Fruit fly (Drosophila melanogaster) whole organism, embryonic: ENCODE results near the gene CG15333.

Experiments used
- ATbp ChIP-seq: fragments of 200-800 bp; sonication (Bioruptor generic); optimal IDR thresholded peaks from 2 replicates; lab custom pipeline; 2017; ENCODE audit warnings: missing biosample characterization, mild to moderate bottlenecking, missing genetic modification characterization, missing genetic modification reagents
- Atf6 ChIP-seq: fragments of 200-800 bp; sonication (Bioruptor generic); IDR thresholded peaks from 2 replicates; pipeline ENCODE4 v1.3.6; 2022; ENCODE audit warnings: missing biosample characterization, missing genetic modification characterization
- CG10321 ChIP-seq: fragments of 200-800 bp; sonication (Bioruptor generic); IDR thresholded peaks from 2 replicates; pipeline ENCODE4 v1.3.6; 2022; ENCODE audit warnings: missing biosample characterization, missing genetic modification characterization
- CG13287 ChIP-seq: fragments of 200-800 bp; sonication (Bioruptor generic); IDR thresholded peaks from 2 replicates; pipeline ENCODE4 v1.3.6; 2022; ENCODE audit warnings: missing biosample characterization, missing genetic modification characterization; ENCODE audit not compliant: partially characterized antibody
- CG17802 ChIP-seq: fragments of 200-800 bp; sonication (Bioruptor generic); optimal IDR thresholded peaks from 2 replicates; lab custom pipeline; 2018; ENCODE audit warnings: missing biosample characterization, mild to moderate bottlenecking, missing genetic modification characterization, moderate library complexity
- CG17829 ChIP-seq: fragments of 200-800 bp; optimal IDR thresholded peaks from 2 replicates; lab custom pipeline; 2019; ENCODE audit warnings: missing biosample characterization, mild to moderate bottlenecking, missing genetic modification characterization, moderate library complexity
- CG18262 ChIP-seq: fragments of 200-800 bp; optimal IDR thresholded peaks from 3 replicates; lab custom pipeline; 2019; ENCODE audit warnings: missing biosample characterization, mild to moderate bottlenecking, missing genetic modification characterization, moderate library complexity
- CG18619 ChIP-seq: fragments of 200-800 bp; sonication (Bioruptor generic); optimal IDR thresholded peaks from 3 replicates; lab custom pipeline; 2017; ENCODE audit warnings: missing biosample characterization, mild to moderate bottlenecking, missing genetic modification characterization
- CG3065 ChIP-seq: fragments of 200-800 bp; sonication (Bioruptor generic); optimal IDR thresholded peaks from 2 replicates; lab custom pipeline; 2016; ENCODE audit warnings: missing biosample characterization, missing genetic modification characterization
- CG3847 ChIP-seq: fragments of 200-800 bp; sonication (Bioruptor generic); IDR thresholded peaks from 2 replicates; pipeline ENCODE4 v1.3.6; 2022; ENCODE audit warnings: missing biosample characterization, missing genetic modification characterization
- CG4820 ChIP-seq: fragments of 200-800 bp; sonication (Bioruptor generic); optimal IDR thresholded peaks from 3 replicates; lab custom pipeline; 2016; ENCODE audit warnings: missing biosample characterization, missing genetic modification characterization
- CG6175 ChIP-seq: fragments of 200-800 bp; sonication (Bioruptor generic); IDR thresholded peaks from 3 replicates; pipeline ENCODE4 v1.3.6; 2022; ENCODE audit warnings: missing biosample characterization, missing genetic modification characterization
- CG6813 ChIP-seq: fragments of 200-800 bp; sonication (Bioruptor generic); optimal IDR thresholded peaks from 2 replicates; lab custom pipeline; 2017; ENCODE audit warnings: missing biosample characterization, missing genetic modification characterization, mild to moderate bottlenecking, moderate library complexity, missing genetic modification reagents
- CG7357 ChIP-seq: fragments of 200-800 bp; sonication (Bioruptor generic); IDR thresholded peaks from 3 replicates; pipeline ENCODE4 v1.3.6; 2022; ENCODE audit warnings: missing biosample characterization, missing genetic modification characterization
- CG9817 ChIP-seq: fragments of 200-800 bp; sonication (Bioruptor generic); optimal IDR thresholded peaks from 2 replicates; lab custom pipeline; 2018; ENCODE audit warnings: missing biosample characterization, mild to moderate bottlenecking, missing genetic modification characterization, moderate library complexity
- D19B ChIP-seq: fragments of 200-800 bp; sonication (Bioruptor generic); optimal IDR thresholded peaks from 2 replicates; lab custom pipeline; 2017; ENCODE audit warnings: missing biosample characterization, mild to moderate bottlenecking, missing genetic modification characterization
- Dip2 ChIP-seq: fragments of 200-800 bp; sonication (Bioruptor generic); IDR thresholded peaks from 2 replicates; pipeline ENCODE4 v1.3.6; 2022; ENCODE audit warnings: missing biosample characterization, missing genetic modification characterization
- Dref ChIP-seq: fragments of 200-800 bp; sonication (Bioruptor generic); IDR thresholded peaks from 2 replicates; pipeline ENCODE4 v1.3.6; 2022; ENCODE audit warnings: missing biosample characterization, missing genetic modification characterization
- Fer3 ChIP-seq: fragments of 200-800 bp; sonication (Bioruptor generic); optimal IDR thresholded peaks from 2 replicates; lab custom pipeline; 2018; ENCODE audit warnings: missing biosample characterization, mild to moderate bottlenecking, missing genetic modification characterization, moderate library complexity
- Gug ChIP-seq: fragments of 200-800 bp; sonication (Bioruptor generic); IDR thresholded peaks from 4 replicates; pipeline ENCODE4 v1.3.6; 2022; ENCODE audit warnings: missing biosample characterization, missing genetic modification characterization
- Hand ChIP-seq: fragments of 200-800 bp; sonication (Bioruptor generic); optimal IDR thresholded peaks from 2 replicates; lab custom pipeline; 2017; ENCODE audit warnings: mild to moderate bottlenecking, missing biosample characterization, missing genetic modification reagents, missing genetic modification characterization
- Lim3 ChIP-seq: fragments of 200-800 bp; sonication (Bioruptor generic); IDR thresholded peaks from 2 replicates; pipeline ENCODE4 v1.3.6; 2022; ENCODE audit warnings: missing biosample characterization, missing genetic modification characterization
- NK7.1 ChIP-seq: fragments of 200-800 bp; sonication (Bioruptor generic); optimal IDR thresholded peaks from 3 replicates; lab custom pipeline; 2016; ENCODE audit warnings: missing biosample characterization, missing genetic modification characterization
- Sry-β ChIP-seq: fragments of 200-800 bp; sonication (Bioruptor generic); optimal IDR thresholded peaks from 2 replicates; lab custom pipeline; 2018; ENCODE audit warnings: missing biosample characterization, mild to moderate bottlenecking, missing genetic modification characterization, moderate library complexity
- Ssrp ChIP-seq: fragments of 200-800 bp; sonication (Bioruptor generic); optimal IDR thresholded peaks from 2 replicates; lab custom pipeline; 2018; ENCODE audit warnings: missing biosample characterization, mild to moderate bottlenecking, missing genetic modification characterization, moderate library complexity
- ap ChIP-seq: fragments of 200-800 bp; sonication (Bioruptor generic); IDR thresholded peaks from 2 replicates; pipeline ENCODE4 v1.3.6; 2022; ENCODE audit warnings: missing biosample characterization, missing genetic modification characterization
- ara ChIP-seq: fragments of 200-800 bp; sonication (Bioruptor generic); IDR thresholded peaks from 2 replicates; pipeline ENCODE4 v1.3.6; 2022; ENCODE audit warnings: missing biosample characterization, missing genetic modification characterization
- ash1 ChIP-seq: fragments of 200-800 bp; sonication (Bioruptor generic); optimal IDR thresholded peaks from 2 replicates; lab custom pipeline; 2018; ENCODE audit warnings: missing biosample characterization, mild to moderate bottlenecking, missing genetic modification characterization
- bbx ChIP-seq: fragments of 200-800 bp; sonication (Bioruptor generic); IDR thresholded peaks from 2 replicates; pipeline ENCODE4 v1.3.6; 2022; ENCODE audit warnings: missing biosample characterization, missing genetic modification characterization; ENCODE audit not compliant: partially characterized antibody
- cas ChIP-seq: fragments of 200-800 bp; sonication (Bioruptor generic); IDR thresholded peaks from 2 replicates; pipeline ENCODE4 v1.3.6; 2022; ENCODE audit warnings: missing biosample characterization, missing genetic modification characterization
- ci ChIP-seq: fragments of 200-800 bp; sonication (Bioruptor generic); IDR thresholded peaks from 3 replicates; pipeline ENCODE4 v1.3.6; 2022; ENCODE audit warnings: missing biosample characterization, missing genetic modification characterization
- danr ChIP-seq: fragments of 200-800 bp; sonication (Bioruptor generic); IDR thresholded peaks from 2 replicates; pipeline ENCODE4 v1.3.6; 2022; ENCODE audit warnings: missing biosample characterization, missing genetic modification characterization
- gcm ChIP-seq: fragments of 200-800 bp; sonication (Bioruptor generic); optimal IDR thresholded peaks from 2 replicates; lab custom pipeline; 2019; ENCODE audit warnings: missing biosample characterization, mild to moderate bottlenecking, missing genetic modification characterization, moderate library complexity
- gro ChIP-seq: fragments of 200-800 bp; sonication (Bioruptor generic); optimal IDR thresholded peaks from 2 replicates; lab custom pipeline; 2016; ENCODE audit warnings: missing biosample characterization, missing genetic modification characterization
- her ChIP-seq: fragments of 200-800 bp; sonication (Bioruptor generic); optimal IDR thresholded peaks from 2 replicates; lab custom pipeline; 2016; ENCODE audit warnings: missing biosample characterization, missing genetic modification characterization
- ind ChIP-seq: fragments of 200-800 bp; sonication (Bioruptor generic); optimal IDR thresholded peaks from 3 replicates; lab custom pipeline; 2016; ENCODE audit warnings: missing biosample characterization, missing genetic modification characterization
- jing ChIP-seq: fragments of 200-800 bp; sonication (Bioruptor generic); optimal IDR thresholded peaks from 2 replicates; lab custom pipeline; 2018; ENCODE audit warnings: missing biosample characterization, mild to moderate bottlenecking, missing genetic modification characterization
- lab ChIP-seq: fragments of 200-800 bp; sonication (Bioruptor generic); optimal IDR thresholded peaks from 3 replicates; lab custom pipeline; 2017; ENCODE audit warnings: missing biosample characterization, missing genetic modification characterization, mild to moderate bottlenecking, moderate library complexity, missing genetic modification reagents
- nerfin-1 ChIP-seq: fragments of 200-800 bp; sonication (Bioruptor generic); optimal IDR thresholded peaks from 3 replicates; lab custom pipeline; 2019; ENCODE audit warnings: missing biosample characterization, mild to moderate bottlenecking, missing genetic modification characterization, moderate library complexity
- nom ChIP-seq: fragments of 200-800 bp; sonication (Bioruptor generic); optimal IDR thresholded peaks from 2 replicates; lab custom pipeline; 2017; ENCODE audit warnings: missing biosample characterization, missing genetic modification characterization, mild to moderate bottlenecking, moderate library complexity, missing genetic modification reagents
- onecut ChIP-seq: fragments of 200-800 bp; sonication (Bioruptor generic); IDR thresholded peaks from 2 replicates; pipeline ENCODE4 v1.3.6; 2022; ENCODE audit warnings: missing biosample characterization, missing genetic modification characterization
- pros ChIP-seq: fragments of 200-800 bp; sonication (Bioruptor generic); optimal IDR thresholded peaks from 3 replicates; lab custom pipeline; 2019; ENCODE audit warnings: missing biosample characterization, mild to moderate bottlenecking, missing genetic modification characterization, moderate library complexity
- psq ChIP-seq: fragments of 200-800 bp; sonication (Bioruptor generic); optimal IDR thresholded peaks from 2 replicates; lab custom pipeline; 2017; ENCODE audit warnings: missing biosample characterization, missing genetic modification characterization
- pum ChIP-seq: fragments of 200-800 bp; sonication (Bioruptor generic); optimal IDR thresholded peaks from 2 replicates; lab custom pipeline; 2016; ENCODE audit warnings: missing biosample characterization, missing genetic modification characterization
- schlank ChIP-seq: fragments of 200-800 bp; sonication (Bioruptor generic); optimal IDR thresholded peaks from 2 replicates; lab custom pipeline; 2018; ENCODE audit warnings: missing biosample characterization, mild to moderate bottlenecking, missing genetic modification characterization
- scrt ChIP-seq: fragments of 200-800 bp; sonication (Bioruptor generic); optimal IDR thresholded peaks from 2 replicates; lab custom pipeline; 2018; ENCODE audit warnings: missing biosample characterization, mild to moderate bottlenecking, missing genetic modification characterization, moderate library complexity
- seq ChIP-seq: fragments of 200-800 bp; sonication (Bioruptor generic); IDR thresholded peaks from 2 replicates; pipeline ENCODE4 v1.3.6; 2022; ENCODE audit warnings: missing biosample characterization, missing genetic modification characterization
- sim ChIP-seq: fragments of 200-800 bp; sonication (Bioruptor generic); IDR thresholded peaks from 2 replicates; pipeline ENCODE4 v1.3.6; 2022; ENCODE audit warnings: missing biosample characterization, missing genetic modification characterization
- sr ChIP-seq: fragments of 200-800 bp; sonication (Bioruptor generic); IDR thresholded peaks from 3 replicates; pipeline ENCODE4 v1.3.6; 2022; ENCODE audit warnings: missing biosample characterization, missing genetic modification characterization
- tio ChIP-seq: fragments of 200-800 bp; sonication (Bioruptor generic); optimal IDR thresholded peaks from 2 replicates; lab custom pipeline; 2017; ENCODE audit warnings: missing biosample characterization, missing genetic modification characterization, inconsistent platforms
- trem ChIP-seq: fragments of 200-800 bp; optimal IDR thresholded peaks from 3 replicates; lab custom pipeline; 2019; ENCODE audit warnings: missing biosample characterization, mild to moderate bottlenecking, missing genetic modification characterization, moderate library complexity

The CG15333 gene

dm6 chrX:7970396-7970795, 50.7 kb downstream of the CG15333 start (continued):
- no peak for TF ChIP-seq ash1 (GFP tag; lab: Kevin White, UChicago)
- TF ChIP-seq ATbp (GFP tag; lab: Kevin White, UChicago) = peak; percentile 20
- TF ChIP-seq ara (GFP tag; lab: Robert Waterston, UW) = no peak
- no peak for TF ChIP-seq sim (GFP tag; lab: Robert Waterston, UW)
- peak; percentile 20 for TF ChIP-seq pros (GFP tag; lab: Kevin White, UChicago)
- TF ChIP-seq NK7.1 = no peak
- 0 out of 2 replicates have a peak, but pooled peaks have one; percentile 12 for TF ChIP-seq seq (GFP tag; lab: Robert Waterston, UW)
- TF ChIP-seq CG17802 (tag; lab: Kevin White, UChicago) = no peak
- peak; percentile 12 for TF ChIP-seq CG6813 (GFP tag; lab: Kevin White, UChicago)
- peak; percentile 37 for TF ChIP-seq Ssrp (tag; lab: Kevin White, UChicago)
- TF ChIP-seq gcm = peak; percentile 26
- no peak for TF ChIP-seq Lim3 (GFP tag; lab: Robert Waterston, UW)
- peak; percentile 54 for TF ChIP-seq gro
- no peak for TF ChIP-seq bbx (GFP tag; lab: Robert Waterston, UW)
- TF ChIP-seq danr (GFP tag; lab: Robert Waterston, UW) = no peak
- TF ChIP-seq CG10321 (GFP tag; lab: Robert Waterston, UW) = no peak
- TF ChIP-seq her (GFP tag; lab: Kevin White, UChicago) = no peak
- 0 out of 3 replicates have a peak, but pooled peaks have one; percentile 26 for TF ChIP-seq CG6175 (GFP tag; lab: Robert Waterston, UW)
- no peak for TF ChIP-seq CG3065 (GFP tag; lab: Kevin White, UChicago)
- TF ChIP-seq CG4820 (GFP tag; lab: Kevin White, UChicago) = no peak
- peak; percentile 36 for TF ChIP-seq CG17829
- TF ChIP-seq lab (GFP tag; lab: Kevin White, UChicago) = peak; percentile 73
- TF ChIP-seq ci (GFP tag; lab: Robert Waterston, UW) = peak; percentile 51; the same call in 1 of the 3 replicates
- TF ChIP-seq onecut (GFP tag; lab: Robert Waterston, UW) = peak; percentile 48
- TF ChIP-seq CG18262 = peak; percentile 58
- 0 out of 2 replicates have a peak, but pooled peaks have one; percentile 18 for TF ChIP-seq CG3847 (GFP tag; lab: Robert Waterston, UW)
- no peak for TF ChIP-seq cas (GFP tag; lab: Robert Waterston, UW)
- no peak for TF ChIP-seq Dip2 (GFP tag; lab: Robert Waterston, UW)
- TF ChIP-seq pum = peak; percentile 17
- no peak for TF ChIP-seq Dref (GFP tag; lab: Robert Waterston, UW)
- TF ChIP-seq schlank (tag; lab: Kevin White, UChicago) = no peak
- TF ChIP-seq CG7357 (GFP tag; lab: Robert Waterston, UW) = no peak
- TF ChIP-seq Fer3 (tag; lab: Kevin White, UChicago) = peak; percentile 57
- TF ChIP-seq CG18619 (GFP tag; lab: Kevin White, UChicago) = peak; percentile 44
- no peak for TF ChIP-seq sr (GFP tag; lab: Robert Waterston, UW)
- peak; percentile 57 for TF ChIP-seq CG9817 (tag; lab: Kevin White, UChicago)
- no peak for TF ChIP-seq tio (GFP tag; lab: Kevin White, UChicago)
- TF ChIP-seq trem (tag; lab: Kevin White, UChicago) = peak; percentile 28
- TF ChIP-seq ind (GFP tag; lab: Kevin White, UChicago) = peak; percentile 36
- no peak for TF ChIP-seq psq (GFP tag; lab: Kevin White, UChicago)
- no peak for TF ChIP-seq Sry-β
- TF ChIP-seq D19B = peak; percentile 11
- peak; percentile 8 for TF ChIP-seq jing (GFP tag; lab: Kevin White, UChicago)
- TF ChIP-seq scrt (GFP tag; lab: Kevin White, UChicago) = peak; percentile 34
- TF ChIP-seq nerfin-1 (tag; lab: Kevin White, UChicago) = peak; percentile 23
- no peak for TF ChIP-seq Atf6 (GFP tag; lab: Robert Waterston, UW)
- peak; percentile 73 for TF ChIP-seq nom (GFP tag; lab: Kevin White, UChicago)
- peak; percentile 70 for TF ChIP-seq CG13287
- TF ChIP-seq ap (GFP tag; lab: Robert Waterston, UW) = no peak
- peak; percentile 32 for TF ChIP-seq Hand (GFP tag; lab: Kevin White, UChicago)
- TF ChIP-seq Gug = 0 out of 4 replicates have a peak, but pooled peaks have one; percentile 7
